Worm (Caenorhabditis elegans) whole organism, L4 larva: ENCODE results near the gene ceh-76.

Experiments
- F10B5.3 ChIP-seq: sonication (generic microtip); optimal IDR thresholded peaks from 2 replicates; lab custom pipeline; 2016; ENCODE audit warnings: mild to moderate bottlenecking, missing genetic modification characterization, missing compliant biosample characterization
- F26F4.8 ChIP-seq: fragments of 200-800 bp; sonication (Bioruptor generic); conservative IDR thresholded peaks from 2 replicates; pipeline ENCODE4 v1.3.6; 2022; ENCODE audit warnings: missing genetic modification characterization, missing compliant biosample characterization
- T20F7.1 ChIP-seq: fragments of 200-800 bp; sonication (Bioruptor generic); optimal IDR thresholded peaks from 2 replicates; lab custom pipeline; 2018; ENCODE audit warnings: mild to moderate bottlenecking, missing genetic modification characterization, missing compliant biosample characterization
- T26A8.4 ChIP-seq: fragments of 200-800 bp; sonication (Bioruptor generic); IDR thresholded peaks from 2 replicates; pipeline ENCODE4 v1.3.6; 2022; ENCODE audit warnings: missing genetic modification characterization, missing compliant biosample characterization
- ZK337.2 ChIP-seq: fragments of 200-800 bp; sonication (Bioruptor generic); IDR thresholded peaks from 2 replicates; pipeline ENCODE4 v1.3.6; 2022; ENCODE audit warnings: missing genetic modification reagents, missing genetic modification characterization, missing compliant biosample characterization
- aly-2 ChIP-seq: sonication (generic microtip); optimal IDR thresholded peaks from 2 replicates; lab custom pipeline; 2018; ENCODE audit warnings: missing biosample characterization, missing genetic modification characterization
- ceh-82 ChIP-seq: sonication (generic microtip); optimal IDR thresholded peaks from 2 replicates; lab custom pipeline; 2017; ENCODE audit warnings: missing biosample characterization, missing genetic modification characterization
- cey-2 ChIP-seq: sonication (generic microtip); optimal IDR thresholded peaks from 3 replicates; lab custom pipeline; 2017; ENCODE audit warnings: missing genetic modification characterization, mild to moderate bottlenecking, missing compliant biosample characterization, antibody characterized with exemption, borderline replicate concordance; ENCODE audit not compliant: insufficient read depth
- daf-16 ChIP-seq, 3 experiments: sonication (generic microtip); optimal IDR thresholded peaks; 2 replicates each; lab custom pipeline; 2016 to 2017; ENCODE audit warnings: missing genetic modification characterization in 3 of 3, missing genetic modification reagents in 3 of 3, mild to moderate bottlenecking in 2 of 3, missing compliant biosample characterization in 2 of 3, missing biosample characterization in 1 of 3, moderate library complexity in 1 of 3
- daf-8 ChIP-seq: fragments of 200-800 bp; sonication (Bioruptor generic); IDR thresholded peaks from 2 replicates; pipeline ENCODE4 v1.3.6; 2022; ENCODE audit warnings: missing genetic modification characterization, missing compliant biosample characterization
- dmd-6 ChIP-seq: fragments of 200-800 bp; sonication (Bioruptor generic); IDR thresholded peaks from 2 replicates; pipeline ENCODE4 v1.3.6; 2022; ENCODE audit warnings: missing genetic modification reagents, missing genetic modification characterization, missing compliant biosample characterization
- dpl-1 ChIP-seq: fragments of 150-350 bp; optimal IDR thresholded peaks from 2 replicates; lab custom pipeline; 2014; ENCODE audit warnings: missing biosample characterization, missing genetic modification reagents, missing genetic modification characterization
- dve-1 ChIP-seq: sonication (generic microtip); optimal IDR thresholded peaks from 2 replicates; lab custom pipeline; 2017; ENCODE audit warnings: antibody characterized with exemption, mild to moderate bottlenecking, missing genetic modification characterization, missing compliant biosample characterization; ENCODE audit not compliant: insufficient read depth
- egl-43 ChIP-seq: fragments of 200-800 bp; sonication (Bioruptor generic); IDR thresholded peaks from 2 replicates; pipeline ENCODE4 v1.3.6; 2022; ENCODE audit warnings: missing genetic modification reagents, missing genetic modification characterization, missing compliant biosample characterization
- fkh-10 ChIP-seq: fragments of 150-350 bp; optimal IDR thresholded peaks from 2 replicates; lab custom pipeline; 2014; ENCODE audit warnings: missing biosample characterization, missing genetic modification reagents, missing genetic modification characterization
- gei-8 ChIP-seq: fragments of 200-800 bp; sonication (Bioruptor generic); optimal IDR thresholded peaks from 2 replicates; lab custom pipeline; 2018; ENCODE audit warnings: mild to moderate bottlenecking, missing genetic modification characterization, missing compliant biosample characterization
- hif-1 ChIP-seq, 2 experiments: sonication (generic microtip); optimal IDR thresholded peaks; 2 replicates each; lab custom pipeline; 2016 to 2017; ENCODE audit warnings: missing compliant biosample characterization in 2 of 2, missing genetic modification characterization in 2 of 2, missing genetic modification reagents in 2 of 2, missing genotype in 2 of 2, mild to moderate bottlenecking in 1 of 2
- hlh-11 ChIP-seq: fragments of 200-800 bp; sonication (Bioruptor generic); optimal IDR thresholded peaks from 2 replicates; lab custom pipeline; 2018; ENCODE audit warnings: mild to moderate bottlenecking, missing genetic modification characterization, missing compliant biosample characterization
- hmg-1.1 ChIP-seq: fragments of 200-800 bp; sonication (Bioruptor generic); IDR thresholded peaks from 2 replicates; pipeline ENCODE4 v1.3.6; 2022; ENCODE audit warnings: missing genetic modification reagents, missing genetic modification characterization, missing compliant biosample characterization
- lim-7 ChIP-seq: fragments of 200-800 bp; sonication (Bioruptor generic); IDR thresholded peaks from 2 replicates; pipeline ENCODE4 v1.3.6; 2022; ENCODE audit warnings: missing genetic modification characterization, missing compliant biosample characterization
- lin-1 ChIP-seq: fragments of 200-800 bp; sonication (Bioruptor generic); IDR thresholded peaks from 2 replicates; pipeline ENCODE4 v1.3.6; 2022; ENCODE audit warnings: missing genetic modification reagents, missing genetic modification characterization, missing compliant biosample characterization
- lin-29 ChIP-seq: fragments of 200-800 bp; sonication (Bioruptor generic); IDR thresholded peaks from 2 replicates; pipeline ENCODE4 v1.3.6; 2022; ENCODE audit warnings: missing genetic modification reagents, missing genetic modification characterization, missing compliant biosample characterization
- mdl-1 ChIP-seq, 2 experiments: fragments of 150-350 bp in 1 of 2; sonication (generic microtip) in 1 of 2; optimal IDR thresholded peaks; 2 replicates each; lab custom pipeline; 2014 to 2017; ENCODE audit warnings: missing biosample characterization in 2 of 2, missing genetic modification characterization in 2 of 2
- mdt-29 ChIP-seq: fragments of 200-800 bp; sonication (Bioruptor generic); IDR thresholded peaks from 2 replicates; pipeline ENCODE4 v1.3.6; 2022; ENCODE audit warnings: missing genetic modification reagents, missing genetic modification characterization, missing compliant biosample characterization
- mep-1 ChIP-seq: fragments of 150-350 bp; sonication (generic microtip); optimal IDR thresholded peaks from 3 replicates; lab custom pipeline; 2014; ENCODE audit warnings: missing biosample characterization, missing genetic modification characterization
- mes-2 ChIP-seq: sonication (generic microtip); optimal IDR thresholded peaks from 2 replicates; lab custom pipeline; 2016; ENCODE audit warnings: missing genotype, mild to moderate bottlenecking, missing genetic modification characterization, missing compliant biosample characterization; ENCODE audit not compliant: poor library complexity, severe bottlenecking
- mxl-2 ChIP-seq: fragments of 200-800 bp; sonication (Bioruptor generic); conservative IDR thresholded peaks from 2 replicates; pipeline ENCODE4 v1.3.6; 2022; ENCODE audit warnings: missing genetic modification reagents, missing genetic modification characterization, missing compliant biosample characterization
- mxl-3 ChIP-seq: fragments of 200-800 bp; sonication (Bioruptor generic); optimal IDR thresholded peaks from 2 replicates; lab custom pipeline; 2018; ENCODE audit warnings: mild to moderate bottlenecking, missing genetic modification characterization, missing compliant biosample characterization
- nhr-25 ChIP-seq: sonication (generic microtip); optimal IDR thresholded peaks from 2 replicates; lab custom pipeline; 2017; ENCODE audit warnings: missing genetic modification characterization, mild to moderate bottlenecking, missing compliant biosample characterization, antibody characterized with exemption, moderate library complexity, borderline replicate concordance; ENCODE audit not compliant: insufficient read depth
- nhr-28 ChIP-seq: fragments of 150-350 bp; optimal IDR thresholded peaks from 2 replicates; lab custom pipeline; 2014; ENCODE audit warnings: missing biosample characterization, missing genetic modification characterization
- nhr-41 ChIP-seq: fragments of 200-800 bp; sonication (Bioruptor generic); IDR thresholded peaks from 2 replicates; pipeline ENCODE4 v1.3.6; 2022; ENCODE audit warnings: missing genetic modification reagents, missing genetic modification characterization, missing compliant biosample characterization
- nhr-48 ChIP-seq: sonication (generic microtip); optimal IDR thresholded peaks from 2 replicates; lab custom pipeline; 2016; ENCODE audit warnings: mild to moderate bottlenecking, missing genetic modification characterization, missing compliant biosample characterization
- nhr-6 ChIP-seq: fragments of 150-350 bp; optimal IDR thresholded peaks from 2 replicates; lab custom pipeline; 2014; ENCODE audit warnings: missing biosample characterization, missing genetic modification characterization
- pha-4 ChIP-seq, 2 experiments: fragments of 150-350 bp in 1 of 2; fragments of 200-800 bp in 1 of 2; sonication (Bioruptor generic) in 1 of 2; IDR thresholded peaks in 1 of 2; optimal IDR thresholded peaks in 1 of 2; 2 replicates each; pipeline versions ENCODE4 v1.3.6 to Lab custom; 2014 to 2022; ENCODE audit warnings: missing genetic modification characterization in 2 of 2, missing genetic modification reagents in 2 of 2, missing biosample characterization in 1 of 2, missing compliant biosample characterization in 1 of 2
- php-3 ChIP-seq: fragments of 200-800 bp; sonication (Bioruptor generic); IDR thresholded peaks from 2 replicates; pipeline ENCODE4 v1.3.6; 2022; ENCODE audit warnings: missing genetic modification reagents, missing genetic modification characterization, missing compliant biosample characterization
- saeg-2 ChIP-seq: fragments of 200-800 bp; sonication (Bioruptor generic); IDR thresholded peaks from 2 replicates; pipeline ENCODE4 v1.3.6; 2022; ENCODE audit warnings: missing genetic modification reagents, missing genetic modification characterization, missing compliant biosample characterization
- sdz-12 ChIP-seq: fragments of 200-800 bp; sonication (Bioruptor generic); optimal IDR thresholded peaks from 2 replicates; lab custom pipeline; 2018; ENCODE audit warnings: mild to moderate bottlenecking, missing genetic modification characterization, missing compliant biosample characterization
- skn-1 ChIP-seq: fragments of 150-350 bp; optimal IDR thresholded peaks from 2 replicates; lab custom pipeline; 2014; ENCODE audit warnings: missing biosample characterization, missing genetic modification characterization
- spr-1 ChIP-seq: sonication (generic microtip); optimal IDR thresholded peaks from 2 replicates; lab custom pipeline; 2016; ENCODE audit warnings: mild to moderate bottlenecking, missing genetic modification characterization, missing compliant biosample characterization
- unc-39 ChIP-seq: sonication (generic microtip); optimal IDR thresholded peaks from 2 replicates; lab custom pipeline; 2017; ENCODE audit warnings: missing biosample characterization, missing genetic modification characterization
- unc-62 ChIP-seq, 3 experiments: fragments of 150-350 bp in 1 of 3; sonication (generic microtip); optimal IDR thresholded peaks in 2 of 3; peaks in 1 of 3; 1 replicate in 1 of 3; 2 replicates in 2 of 3; lab custom pipeline; 2014 to 2017; ENCODE audit warnings: missing biosample characterization in 3 of 3, missing genetic modification characterization in 3 of 3, missing genetic modification reagents in 3 of 3, missing genotype in 1 of 3
- zfp-3 ChIP-seq: fragments of 200-800 bp; sonication (Bioruptor generic); conservative IDR thresholded peaks from 2 replicates; pipeline ENCODE4 v1.3.6; 2022; ENCODE audit warnings: missing genetic modification reagents, missing genetic modification characterization, missing compliant biosample characterization
- zip-11 ChIP-seq: fragments of 200-800 bp; sonication (Bioruptor generic); IDR thresholded peaks from 2 replicates; pipeline ENCODE4 v1.3.6; 2022; ENCODE audit warnings: missing genetic modification characterization, missing compliant biosample characterization
- ztf-11 ChIP-seq: fragments of 150-350 bp; optimal IDR thresholded peaks from 2 replicates; lab custom pipeline; 2014; ENCODE audit warnings: missing biosample characterization, missing genetic modification characterization

Gene ceh-76

DNA sequence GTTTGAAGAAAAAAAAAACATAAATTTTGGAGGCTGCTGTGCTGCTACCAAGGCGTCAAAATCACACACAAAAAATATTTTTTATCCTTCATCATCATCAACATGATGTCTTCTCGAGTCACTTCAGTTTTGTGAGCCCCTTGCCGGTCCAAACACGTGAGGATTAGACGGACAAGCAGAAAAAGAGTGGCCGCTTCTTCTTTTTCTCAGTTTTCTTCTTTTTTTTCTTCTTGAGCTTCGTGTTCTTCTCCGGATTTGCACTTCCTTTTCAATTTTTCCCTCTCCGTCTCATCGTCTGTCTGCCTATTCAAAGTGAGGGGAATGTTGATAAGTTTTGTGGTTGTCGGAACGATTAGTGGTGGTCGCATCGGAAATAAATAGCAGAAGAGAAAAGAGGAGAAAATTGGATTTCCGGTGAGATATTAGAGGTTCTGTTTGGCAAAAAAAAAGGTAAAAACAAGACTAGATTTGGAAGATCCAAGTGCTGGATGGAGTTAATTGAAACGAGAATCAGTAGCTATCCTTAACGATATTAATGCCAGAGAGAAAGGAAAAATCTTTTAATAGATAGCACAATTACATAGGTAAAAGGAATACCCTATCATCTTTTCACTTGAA is 14.0 kb downstream of the ceh-76 start (continued):
- TF ChIP-seq php-3 (GFP tag; lab: Robert Waterston, UW), result no peak
- no peak for TF ChIP-seq saeg-2 (GFP tag; lab: Robert Waterston, UW)
- no peak for TF ChIP-seq mes-2 (tag; lab: Kevin White, UChicago)
- TF ChIP-seq sdz-12 (GFP tag; lab: Kevin White, UChicago), result no peak

DNA sequence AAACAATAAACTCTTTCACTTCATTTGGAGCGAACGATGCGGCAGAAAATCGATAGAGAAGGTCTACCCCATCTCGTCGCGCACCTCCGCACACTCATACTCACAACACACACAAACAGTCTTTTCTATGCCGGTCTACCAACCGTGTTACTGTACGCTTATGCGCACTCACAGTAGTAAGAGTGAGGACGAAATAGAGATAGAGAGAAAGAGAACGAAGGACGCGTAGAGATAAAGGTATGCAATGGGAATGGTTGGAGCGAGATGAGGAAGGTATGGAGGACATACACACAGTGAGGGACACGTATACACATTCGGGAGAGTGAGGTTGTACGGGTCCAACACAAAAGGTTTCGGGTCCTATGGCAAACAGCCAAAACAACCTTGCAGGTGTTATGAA is 15.7 kb downstream of the ceh-76 start:
- TF ChIP-seq mdl-1 (tag; optimal IDR thresholded peaks at IDR 0.05; lab: Kevin White, UChicago) (no peak), hmg-1.1 (GFP tag; lab: Robert Waterston, UW) (peak; percentile 52; the same call in 1 of the 2 replicates), F26F4.8 (GFP tag; lab: Robert Waterston, UW) (no peak), daf-8 (GFP tag; lab: Robert Waterston, UW) (no peak), fkh-10 (no peak), skn-1 (no peak), T26A8.4 (0 out of 2 replicates have a peak, but pooled peaks have one; percentile 20), hif-1 (tag; optimal IDR thresholded peaks at IDR 0.05; lab: Kevin White, UChicago) (no peak), spr-1 (tag; lab: Kevin White, UChicago) (no peak), mdt-29 (GFP tag; lab: Robert Waterston, UW) (no peak), mxl-3 (GFP tag; lab: Kevin White, UChicago) (peak; percentile 72), lin-1 (no peak), lim-7 (GFP tag; lab: Robert Waterston, UW) (no peak), daf-16 (GFP tag; optimal IDR thresholded peaks at IDR 0.05; lab: Kevin White, UChicago) (no peak), daf-16 (tag; optimal IDR thresholded peaks at IDR 0.05; lab: Kevin White, UChicago) (peak; percentile 36), ZK337.2 (no peak), gei-8 (GFP tag; lab: Kevin White, UChicago) (no peak), zfp-3 (GFP tag; lab: Robert Waterston, UW) (no peak), egl-43 (0 out of 2 replicates have a peak, but pooled peaks have one; percentile 49), ceh-82 (tag; lab: Kevin White, UChicago) (no peak), mes-2 (tag; lab: Kevin White, UChicago) (peak; percentile 52), nhr-25 (peak; percentile 85), dmd-6 (0 out of 2 replicates have a peak, but pooled peaks have one; percentile 9), nhr-28 (tag; lab: Kevin White, UChicago) (peak; percentile 75), unc-39 (tag; lab: Kevin White, UChicago) (no peak), sdz-12 (GFP tag; lab: Kevin White, UChicago) (no peak), nhr-41 (GFP tag; lab: Robert Waterston, UW) (no peak), lin-29 (no peak), hlh-11 (tag; lab: Kevin White, UChicago) (peak; percentile 52), mep-1 (tag; lab: Kevin White, UChicago) (peak; percentile 64), aly-2 (tag; lab: Kevin White, UChicago) (no peak), F10B5.3 (no peak), nhr-48 (tag; lab: Kevin White, UChicago) (no peak), dpl-1 (no peak), unc-62 (GFP tag; optimal IDR thresholded peaks at IDR 0.05 in 1 of 2; lab: Kevin White, UChicago) (peak in 1 of 2 experiments; percentile 81), unc-62 (tag; optimal IDR thresholded peaks at IDR 0.05; lab: Kevin White, UChicago) (no peak), php-3 (GFP tag; lab: Robert Waterston, UW) (no peak), cey-2 (tag; lab: Kevin White, UChicago) (no peak), dve-1 (peak; percentile 78), nhr-6 (tag; lab: Kevin White, UChicago) (peak; percentile 41), pha-4 (GFP tag; IDR thresholded peaks at IDR 0.05; lab: Robert Waterston, UW) (no peak), pha-4 (tag; optimal IDR thresholded peaks at IDR 0.05; lab: Kevin White, UChicago) (peak; percentile 0), zip-11 (GFP tag; lab: Robert Waterston, UW) (no peak), mxl-2 (GFP tag; lab: Robert Waterston, UW) (no peak), ztf-11 (tag; lab: Kevin White, UChicago) (no peak), T20F7.1 (GFP tag; lab: Kevin White, UChicago) (no peak)
